Worm (Caenorhabditis elegans): ENCODE measurements around the gene H01G02.4.

DNA sequence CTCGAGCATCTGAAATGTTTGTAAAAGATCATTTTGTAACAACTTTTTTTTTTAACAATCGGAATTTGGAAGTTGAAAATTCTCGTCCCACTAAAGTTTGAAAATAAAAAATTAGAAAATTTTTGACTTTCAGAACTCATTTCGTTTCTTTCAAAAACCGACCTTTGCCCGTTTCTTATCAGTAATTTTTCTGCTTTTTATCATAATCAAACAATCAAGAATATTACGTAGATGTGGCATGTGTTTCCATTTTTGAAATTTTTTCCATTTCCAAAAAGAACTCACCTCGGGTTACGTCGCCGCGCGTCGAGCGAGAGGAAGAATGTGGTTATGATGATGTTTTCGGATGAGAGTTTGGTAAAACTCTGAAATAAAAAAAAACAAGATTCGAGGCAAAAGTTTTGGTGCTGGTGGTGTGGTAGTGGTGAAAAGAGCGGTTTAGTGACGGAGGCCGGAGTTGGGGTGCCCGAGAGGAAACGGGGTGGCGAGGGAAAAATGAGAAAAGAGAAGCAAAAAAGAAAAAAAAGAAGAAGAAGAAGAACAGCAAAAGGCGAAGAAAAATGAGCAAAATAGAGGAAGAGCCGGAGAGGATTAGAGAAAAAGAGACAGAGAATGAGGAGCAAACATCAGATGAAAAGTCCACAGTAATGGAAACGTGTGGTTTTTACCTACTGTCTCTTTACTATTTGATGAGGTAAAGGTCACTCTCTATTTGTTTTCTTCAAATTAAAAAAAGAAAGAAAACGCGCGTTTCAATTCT is 42.1 kb downstream of the H01G02.4 start, which contains the start of gene T12A7.2:
- TF ChIP-seq F13C5.2 (tag; optimal IDR thresholded peaks at IDR 0.05) (no peak), ama-1 (optimal IDR thresholded peaks at IDR 0.05) (no peak), ets-7 (tag; optimal IDR thresholded peaks at IDR 0.05) (no peak), hmg-4 (GFP tag; optimal IDR thresholded peaks at IDR 0.05) (no peak)
